Fruit fly (Drosophila melanogaster) S2 (cell line): Measurements from ENCODE around the gene Mcm2.

Experiments used
- CG8478 ChIP-seq: fragments of >200 bp; optimal IDR thresholded peaks from 2 replicates; lab custom pipeline; 2018
- CTCF ChIP-seq, 2 experiments: fragments of >200 bp; optimal IDR thresholded peaks; 2 replicates each; lab custom pipeline; 2018

DNA sequence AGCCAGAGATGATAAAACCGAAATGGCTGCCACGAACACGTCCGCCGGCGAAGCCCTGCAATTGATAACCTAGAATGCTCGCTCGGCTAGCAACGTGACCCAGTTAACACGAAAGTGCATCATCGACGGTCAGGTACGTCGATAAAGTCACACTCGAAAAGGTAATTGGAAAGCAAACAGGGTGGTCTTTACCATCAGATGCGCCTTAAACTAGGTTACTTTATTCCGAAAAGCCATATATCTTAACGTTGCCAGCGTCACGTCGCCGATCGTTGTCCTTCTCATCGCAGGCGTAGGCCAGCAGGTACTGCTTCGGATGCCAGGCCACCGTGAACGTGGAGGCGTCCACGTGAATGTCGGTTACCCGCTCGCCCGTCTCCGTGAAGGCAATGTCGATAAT, 42.5 kb downstream of the Mcm2 start:
- no peak for TF ChIP-seq CG8478 (lab: Kevin White, UChicago)
- TF ChIP-seq CTCF (optimal IDR thresholded peaks at IDR 0.05; lab: Kevin White, UChicago), result no peak
